Worm (Caenorhabditis elegans): ENCODE results near the gene ric-8.
"Not testable (repeated sequence)": the region's sequence is repeated elsewhere in the genome, so short reads cannot be mapped to it uniquely, and the experiment has no call there.

The ric-8 gene

ce11 chrIV:2663953-2664900 lies 21.5 kb downstream of the ric-8 start, which contains the start of gene Y69A2AR.31 (continued):
- no peak for TF ChIP-seq ceh-9 (tag; optimal IDR thresholded peaks at IDR 0.05)
- TF ChIP-seq mdl-1 (tag; optimal IDR thresholded peaks at IDR 0.05): no peak
- TF ChIP-seq ama-1 (optimal IDR thresholded peaks at IDR 0.05): no peak
- no peak for TF ChIP-seq nhr-237 (tag; optimal IDR thresholded peaks at IDR 0.05)
- no peak for TF ChIP-seq ztf-4 (tag; optimal IDR thresholded peaks at IDR 0.05)

ce11 chrIV:2664901-2665201 lies 22.1 kb downstream of the ric-8 start:
- TF ChIP-seq nhr-11 (tag; optimal IDR thresholded peaks at IDR 0.05) (no peak), lsy-12 (tag; optimal IDR thresholded peaks at IDR 0.05) (peak; percentile 4), fkh-10 (GFP tag; optimal IDR thresholded peaks at IDR 0.05) (no peak), snpc-4 (tag; optimal IDR thresholded peaks at IDR 0.05) (no peak), tbx-2 (tag; optimal IDR thresholded peaks at IDR 0.05) (no peak)

ce11 chrIV:2665388-2665978 lies 22.7 kb downstream of the ric-8 start:
- TF ChIP-seq egl-5 (tag; optimal IDR thresholded peaks at IDR 0.05): peak; percentile 33
- TF ChIP-seq nhr-77 (tag; optimal IDR thresholded peaks at IDR 0.05): no peak

ce11 chrIV:2666127-2666526 lies 23.4 kb downstream of the ric-8 start:
- no peak for TF ChIP-seq eor-1 (tag; optimal IDR thresholded peaks at IDR 0.05)
- peak; percentile 30 for TF ChIP-seq lin-15B (tag; optimal IDR thresholded peaks at IDR 0.05)
- peak; percentile 12 for TF ChIP-seq pha-4 (tag; optimal IDR thresholded peaks at IDR 0.05)

ce11 chrIV:2666586-2667100 lies 23.9 kb downstream of the ric-8 start, which contains the start of gene Y69A2AR.1:
TSS of gene Y69A2AR.1 (plus strand) at chrIV:2667050.
- no peak for TF ChIP-seq elt-2 (tag; optimal IDR thresholded peaks at IDR 0.05)
- TF ChIP-seq daf-12 (tag; optimal IDR thresholded peaks at IDR 0.05): no peak
- no peak for TF ChIP-seq ceh-28 (tag; optimal IDR thresholded peaks at IDR 0.05)
- TF ChIP-seq nfya-1 (tag; optimal IDR thresholded peaks at IDR 0.05; ENCODE audit: insufficient read depth): peak; percentile 37
- peak; percentile 38 for TF ChIP-seq lin-15B (tag; optimal IDR thresholded peaks at IDR 0.05)

- TF ChIP-seq ceh-28 (tag; optimal IDR thresholded peaks at IDR 0.05) (no peak), pha-4 (tag; optimal IDR thresholded peaks at IDR 0.05) (peak; percentile 19), lin-15B (tag; optimal IDR thresholded peaks at IDR 0.05) (peak; percentile 30)
Observed at ce11 chrIV:2670664-2671063, 27.9 kb downstream of the ric-8 start.

- not testable (repeated sequence) for TF ChIP-seq mml-1, lin-39, nhr-25 (tag; optimal IDR thresholded peaks at IDR 0.05)
Observed at ce11 chrIV:2674915-2675314, 32.1 kb downstream of the ric-8 start, which contains the start of gene gpx-4. TSS of gene gpx-4 (minus strand) at chrIV:2675015.

ce11 chrIV:2676281-2676680 lies 33.5 kb downstream of the ric-8 start, which contains the start of gene Y94H6A.3:
TSS of gene Y94H6A.3 (plus strand) at chrIV:2676512.
- TF ChIP-seq nhr-25 (tag; optimal IDR thresholded peaks at IDR 0.05) (peak; percentile 76), nhr-23 (tag; optimal IDR thresholded peaks at IDR 0.05) (peak; percentile 89), tbx-2 (tag; optimal IDR thresholded peaks at IDR 0.05) (peak; percentile 72), ceh-16 (tag; optimal IDR thresholded peaks at IDR 0.05) (no peak), pha-4 (tag; optimal IDR thresholded peaks at IDR 0.05) (peak; percentile 90), ceh-28 (tag; optimal IDR thresholded peaks at IDR 0.05) (peak; percentile 61), ztf-11 (tag; optimal IDR thresholded peaks at IDR 0.05) (no peak), skn-1 (tag; optimal IDR thresholded peaks at IDR 0.05) (peak; percentile 84), nhr-67 (tag; optimal IDR thresholded peaks at IDR 0.05) (no peak), ceh-9 (tag; optimal IDR thresholded peaks at IDR 0.05) (no peak), zag-1 (tag; optimal IDR thresholded peaks at IDR 0.05) (no peak), lsy-12 (tag; optimal IDR thresholded peaks at IDR 0.05) (peak; percentile 52), nhr-77 (tag; optimal IDR thresholded peaks at IDR 0.05) (no peak), hmg-11 (tag; optimal IDR thresholded peaks at IDR 0.05) (peak; percentile 48), R02D3.7 (tag; optimal IDR thresholded peaks at IDR 0.05) (peak; percentile 73), elt-2 (tag; optimal IDR thresholded peaks at IDR 0.05) (peak; percentile 17), snpc-4 (tag; optimal IDR thresholded peaks at IDR 0.05) (peak; percentile 61), lin-15B (tag; optimal IDR thresholded peaks at IDR 0.05) (peak; percentile 97), fkh-10 (GFP tag; optimal IDR thresholded peaks at IDR 0.05) (peak; percentile 87), aly-2 (tag; optimal IDR thresholded peaks at IDR 0.05) (no peak), sea-2 (GFP tag; optimal IDR thresholded peaks at IDR 0.05) (no peak), fkh-2 (tag; optimal IDR thresholded peaks at IDR 0.05) (no peak), jun-1 (tag; optimal IDR thresholded peaks at IDR 0.05) (peak; percentile 66), nhr-76 (tag; optimal IDR thresholded peaks at IDR 0.05) (no peak), ztf-4 (tag; optimal IDR thresholded peaks at IDR 0.05) (no peak)

Data from whole organism, L3 larva.